Worm (Caenorhabditis elegans): ENCODE results near the gene H12I13.1.
"Not testable (repeated sequence)": the region's sequence is repeated elsewhere in the genome, so short reads cannot be mapped to it uniquely, and the experiment has no call there.

Gene H12I13.1

DNA sequence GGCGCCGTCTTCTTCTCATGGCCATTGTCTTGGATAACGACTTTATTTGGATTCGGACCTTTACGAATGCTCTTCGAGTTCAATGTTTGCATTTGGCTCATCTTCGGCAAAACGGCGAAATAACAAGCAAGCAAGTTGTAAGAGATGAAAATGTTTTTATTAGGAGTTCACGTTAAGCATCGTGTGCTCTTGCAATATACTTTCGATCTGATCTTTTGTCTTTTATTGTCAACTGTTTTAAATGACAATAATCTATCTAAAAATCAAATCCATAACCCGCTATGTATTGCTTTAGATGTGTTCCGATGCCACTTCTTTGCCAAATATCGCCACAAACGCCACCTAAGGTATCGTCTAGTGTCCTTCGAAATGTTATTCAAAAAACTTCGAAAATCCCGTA is 50.6 kb downstream of the H12I13.1 start, which contains the start of gene ZK84.5:
TSS of gene ZK84.5 (minus strand) at position 101 of the 400 bp plus-strand sequence.
- TF ChIP-seq lag-1 (GFP tag; IDR thresholded peaks at IDR 0.05) = no peak
- TF ChIP-seq egrh-3 (GFP tag; IDR thresholded peaks at IDR 0.05) = no peak
- TF ChIP-seq akir-1 (GFP tag; optimal IDR thresholded peaks at IDR 0.05) = no peak
- TF ChIP-seq ccch-3 (GFP tag; optimal IDR thresholded peaks at IDR 0.05) = no peak
- no peak for TF ChIP-seq athp-1 (tag; optimal IDR thresholded peaks at IDR 0.05)
- TF ChIP-seq T26A5.8 (tag; optimal IDR thresholded peaks at IDR 0.05) = no peak
- TF ChIP-seq C17E4.6 (GFP tag; IDR thresholded peaks at IDR 0.05) = no peak
- TF ChIP-seq nhr-179 (tag; optimal IDR thresholded peaks at IDR 0.05) = no peak
- no peak for TF ChIP-seq fkh-3 (tag; optimal IDR thresholded peaks at IDR 0.05)
- no peak for TF ChIP-seq F39B2.1 (GFP tag; IDR thresholded peaks at IDR 0.05)
- TF ChIP-seq dox-1 (GFP tag; IDR thresholded peaks at IDR 0.05) = no peak
- TF ChIP-seq dpl-1 (GFP tag; optimal IDR thresholded peaks at IDR 0.05) = no peak
- no peak for TF ChIP-seq tbx-9 (tag; optimal IDR thresholded peaks at IDR 0.05; ENCODE audit: borderline replicate concordance)
- TF ChIP-seq ZK185.1 (tag; optimal IDR thresholded peaks at IDR 0.05; ENCODE audit: poor library complexity, severe bottlenecking) = no peak

ce11 chrII:6014057-6014456 is 52.9 kb downstream of the H12I13.1 start, which contains the start of gene ZK84.2:
ZK84.2 (plus strand) TSS chrII:6014357.
- TF ChIP-seq nhr-27 (tag; optimal IDR thresholded peaks at IDR 0.05); mxl-1 (tag; optimal IDR thresholded peaks at IDR 0.05); nhr-120 (GFP tag; IDR thresholded peaks at IDR 0.05): not testable (repeated sequence)

Data from whole organism, young adult.